Fruit fly (Drosophila melanogaster) ovary, adult (tissue): ENCODE measurements around the gene ACXC.

ENCODE experiments used
- CG17801 ChIP-seq: fragments of 200-800 bp; optimal IDR thresholded peaks from 2 replicates; lab custom pipeline; 2019; ENCODE audit warnings: missing biosample characterization, mild to moderate bottlenecking, missing genetic modification characterization, moderate library complexity; ENCODE audit not compliant: partially characterized antibody

Gene ACXC

DNA sequence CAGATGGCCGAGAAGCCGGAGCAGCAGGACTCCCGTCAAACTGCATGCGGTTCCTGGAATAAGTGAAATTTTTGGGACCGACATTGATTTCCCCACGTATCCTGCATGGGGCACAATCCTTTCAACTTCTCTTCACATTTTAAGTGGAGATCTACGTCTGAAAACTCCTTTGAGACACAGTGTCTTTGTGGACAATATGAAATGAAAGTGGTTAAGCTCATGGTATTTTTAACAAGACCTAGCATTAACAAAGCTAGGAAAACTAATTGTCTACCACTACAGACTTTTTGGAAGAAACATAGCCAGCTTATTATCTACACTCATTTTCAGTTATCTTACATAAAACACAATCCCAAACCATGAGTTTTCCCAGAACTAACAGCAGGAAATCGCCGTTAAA, at the start of gene ACXC:
Gene ACXC (plus strand): TSS at position 301 of the 400 bp plus-strand sequence.
- TF ChIP-seq CG17801: no peak

DNA sequence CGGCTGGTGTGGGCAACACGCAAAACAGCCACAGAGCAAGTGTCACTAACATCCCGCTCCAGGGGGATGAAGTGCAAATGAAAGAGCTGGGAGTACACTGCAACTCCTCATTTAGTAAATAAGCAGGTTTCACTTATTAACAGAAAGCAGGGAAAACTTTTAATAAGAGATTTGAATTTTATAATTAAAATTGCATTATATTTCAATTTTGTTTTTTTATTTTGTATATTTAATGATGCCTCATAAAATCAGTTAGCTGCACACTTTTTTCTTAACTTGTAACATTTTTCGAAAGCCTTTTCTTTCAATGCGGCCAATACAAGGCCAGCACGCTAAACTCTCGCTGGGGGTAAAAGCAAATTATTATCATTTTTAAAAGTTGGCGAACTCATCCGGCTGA, 44.8 kb upstream of the ACXC start:
- no peak for TF ChIP-seq CG17801

DNA sequence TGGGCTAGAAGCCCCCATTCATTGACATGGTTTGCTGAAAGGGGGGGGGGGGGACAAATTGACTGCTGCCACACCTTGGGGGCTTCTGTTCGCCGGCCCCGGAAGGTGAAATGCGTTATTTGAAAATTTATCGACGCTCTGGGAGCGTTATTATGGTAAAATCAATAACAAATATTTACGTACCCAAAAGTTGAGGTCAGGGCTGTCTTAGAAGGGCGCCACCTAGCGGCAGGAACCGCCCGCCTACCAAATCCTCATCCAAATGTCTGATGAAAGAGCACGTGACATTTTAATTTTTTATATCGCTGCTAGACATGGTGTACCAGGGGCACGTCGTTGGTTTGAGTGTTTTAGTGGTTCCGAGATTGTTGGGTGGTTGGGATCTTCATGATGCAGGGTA, 31.9 kb upstream of the ACXC start:
- TF ChIP-seq CG17801: no peak

DNA sequence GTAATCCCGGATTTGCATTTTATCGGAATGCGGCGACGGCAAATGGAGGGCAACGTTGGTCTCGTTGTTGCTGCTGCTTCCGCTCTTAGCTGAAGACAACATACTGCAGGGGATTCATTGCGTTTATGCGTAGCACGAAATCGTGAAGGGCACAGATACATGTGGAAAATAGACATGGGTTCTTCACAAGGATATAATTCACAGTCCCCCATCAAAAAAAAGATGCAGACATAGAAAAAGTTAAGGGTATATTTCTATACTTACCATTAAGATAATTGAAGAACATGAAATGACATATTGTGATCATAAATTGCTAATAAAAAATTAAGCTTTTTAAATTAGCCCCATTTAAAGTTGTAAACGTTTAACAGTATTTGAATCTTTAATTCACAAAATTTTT, 20.7 kb upstream of the ACXC start:
- no peak for TF ChIP-seq CG17801

DNA sequence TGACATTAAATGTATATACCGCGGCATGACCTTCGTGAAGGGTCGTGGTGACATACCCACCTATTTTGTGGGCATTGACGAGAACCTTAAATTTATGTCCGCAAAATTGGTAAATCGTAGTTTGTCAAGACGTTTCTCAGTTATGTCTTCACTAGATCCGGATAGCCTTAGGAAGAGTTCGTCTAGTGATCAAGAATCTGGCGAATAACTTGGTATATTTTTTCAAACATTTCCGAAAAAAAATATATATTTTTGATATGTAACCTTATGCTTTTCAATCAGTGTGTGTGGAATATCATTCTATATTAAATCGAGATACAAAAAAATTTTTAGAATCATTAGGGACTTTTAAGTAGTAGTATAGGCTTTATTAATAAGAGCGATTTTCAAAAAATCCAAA, 4.2 kb downstream of the ACXC start, which contains the start of gene ACXB:
Gene ACXB (plus strand): TSS at position 301 of the 400 bp plus-strand sequence.
- TF ChIP-seq CG17801: no peak

DNA sequence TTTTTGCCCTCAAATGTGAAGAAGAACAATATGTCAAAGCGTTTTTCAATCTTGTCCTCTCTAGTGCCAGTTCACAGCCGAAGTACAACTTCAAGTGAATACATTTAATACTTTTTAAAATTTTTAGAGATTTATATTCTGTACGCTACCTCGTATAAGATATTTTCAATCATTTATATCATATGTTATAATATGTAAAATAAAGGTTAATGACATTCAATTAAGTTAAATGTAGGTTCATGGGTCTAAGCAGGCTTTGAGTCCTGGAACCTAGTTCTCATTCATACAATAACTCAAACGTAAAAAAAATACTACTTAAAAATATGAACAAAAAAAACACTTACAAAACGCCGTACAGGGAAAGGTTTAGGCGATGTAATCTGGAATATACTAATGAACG, 8.5 kb downstream of the ACXC start, which contains the start of gene ACXA:
Gene ACXA (plus strand): TSS at position 301 of the 400 bp plus-strand sequence.
- no peak for TF ChIP-seq CG17801

DNA sequence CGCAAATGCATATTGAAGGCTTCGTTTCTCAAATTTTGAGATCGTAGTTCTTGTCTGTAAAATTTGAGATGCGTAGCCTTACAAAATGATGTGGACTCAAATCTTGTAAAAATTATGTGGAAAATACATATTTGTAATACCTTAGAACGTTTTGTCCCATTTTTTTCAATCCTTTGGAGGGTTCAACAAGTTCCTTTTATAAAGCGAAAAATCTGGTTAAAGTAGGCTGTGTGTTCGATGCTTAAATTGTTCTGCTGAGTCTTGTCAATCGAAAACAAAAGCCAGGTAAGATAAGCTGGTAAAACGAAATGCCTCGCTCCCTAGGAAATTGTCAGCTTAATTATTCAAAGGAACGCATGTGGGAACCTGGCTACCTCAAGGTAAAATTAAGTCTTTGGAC, 13.0 kb downstream of the ACXC start, which contains the start of gene ACXE:
Gene ACXE (plus strand): TSS at position 301 of the 400 bp plus-strand sequence.
- TF ChIP-seq CG17801: no peak

DNA sequence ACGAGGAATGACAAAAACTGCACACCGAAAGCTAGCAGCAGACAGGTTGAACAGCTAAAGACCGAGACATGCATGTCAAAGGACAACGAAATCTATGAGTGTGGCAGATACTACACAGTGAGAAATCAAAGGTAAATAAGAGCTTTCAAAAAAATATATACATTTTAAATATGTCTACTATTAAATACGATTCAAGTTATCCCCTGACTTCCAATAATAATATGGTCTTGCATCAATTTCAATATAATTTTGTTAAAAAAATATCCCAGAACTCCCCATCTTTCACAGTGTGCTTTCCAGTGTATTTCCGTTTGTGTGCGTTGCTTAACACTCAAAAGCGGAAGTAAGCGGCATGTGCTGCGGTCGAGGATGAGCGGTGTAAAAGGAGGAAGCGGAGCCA, 20.7 kb downstream of the ACXC start:
- no peak for TF ChIP-seq CG17801

DNA sequence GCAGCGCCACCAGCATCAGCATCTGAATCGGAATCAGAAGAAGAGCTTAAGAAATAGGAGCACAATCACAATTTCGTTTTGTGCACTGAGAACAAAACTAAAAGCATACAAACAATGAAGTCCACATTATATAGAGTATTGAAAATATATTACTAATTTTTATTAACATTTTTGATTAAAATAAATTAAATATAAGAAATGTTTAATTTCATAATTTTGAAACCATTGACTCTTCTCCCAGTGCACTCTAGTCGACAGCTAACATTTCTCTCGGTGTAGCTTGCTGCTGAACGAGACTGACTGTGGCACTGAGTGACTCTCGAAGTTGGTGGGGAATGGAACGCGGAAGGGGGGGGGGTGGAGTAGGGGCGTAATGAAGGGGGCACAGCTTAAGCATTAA, 38.4 kb downstream of the ACXC start:
- no peak for TF ChIP-seq CG17801

DNA sequence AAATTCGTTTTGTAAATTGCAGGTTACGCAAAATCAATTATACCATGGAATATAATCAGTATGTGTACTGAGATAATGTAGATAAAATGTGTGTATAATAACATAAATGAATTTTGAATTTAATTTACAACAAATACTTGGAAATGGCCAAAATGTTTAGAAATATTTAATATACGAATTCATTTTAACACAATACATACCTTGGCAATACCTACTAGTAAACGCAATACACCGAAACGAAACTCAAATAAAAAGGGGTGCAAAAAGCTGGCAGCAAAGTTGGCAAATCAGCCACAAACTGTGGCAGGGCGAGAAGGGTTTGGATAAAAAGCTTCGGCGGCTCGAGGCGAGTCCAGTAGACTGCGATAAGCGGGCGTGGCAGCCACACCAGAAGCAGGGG, 54.0 kb downstream of the ACXC start, which contains the start of gene CG16800:
Gene CG16800 (plus strand): TSS at position 301 of the 400 bp plus-strand sequence.
- TF ChIP-seq CG17801: no peak
